Fruit fly (Drosophila melanogaster): ENCODE data around the gene Toll-9.

Gene Toll-9

dm6 chr3L:20384086-20384810, 17.7 kb upstream of the Toll-9 start, which contains the start of the genes CG5498 and fbl (continued):
- TF ChIP-seq salm (tag; optimal IDR thresholded peaks at IDR 0.05) (peak; percentile 51), CG15696 (tag; optimal IDR thresholded peaks at IDR 0.05) (peak; percentile 61), jigr1 (GFP tag; IDR thresholded peaks at IDR 0.05) (peak; percentile 44; the same call in 1 of the 3 replicates), CG3995 (GFP tag; optimal IDR thresholded peaks at IDR 0.05) (peak; percentile 10), CG42726 (GFP tag; IDR thresholded peaks at IDR 0.05; ENCODE audit: partially characterized antibody) (0 out of 2 replicates have a peak, but pooled peaks have one; percentile 15), Sox100B (GFP tag; optimal IDR thresholded peaks at IDR 0.05) (peak; percentile 73), hth (optimal IDR thresholded peaks at IDR 0.05) (no peak), CG11560 (tag; IDR thresholded peaks at IDR 0.05) (no peak), CG31365 (tag; optimal IDR thresholded peaks at IDR 0.05) (peak; percentile 21), MESR4 (GFP tag; optimal IDR thresholded peaks at IDR 0.05) (peak; percentile 60), CG43689 (GFP tag; IDR thresholded peaks at IDR 0.05) (no peak), wor (GFP tag; IDR thresholded peaks at IDR 0.05) (no peak), HLH4C (GFP tag; IDR thresholded peaks at IDR 0.05; ENCODE audit: partially characterized antibody) (no peak), Ravus (GFP tag; IDR thresholded peaks at IDR 0.05) (no peak), Med (GFP tag) (peak; percentile 73), CG4424 (GFP tag; optimal IDR thresholded peaks at IDR 0.05) (peak; percentile 74), Elba2 (GFP tag; optimal IDR thresholded peaks at IDR 0.05) (no peak), odd (GFP tag; optimal IDR thresholded peaks at IDR 0.05) (peak; percentile 56), tna (GFP tag; IDR thresholded peaks at IDR 0.05; ENCODE audit: partially characterized antibody) (0 out of 2 replicates have a peak, but pooled peaks have one; percentile 42), GATAe (GFP tag; conservative IDR thresholded peaks at IDR 0.05) (no peak), dysf (GFP tag; IDR thresholded peaks at IDR 0.05) (peak; percentile 40; the same call in 1 of the 3 replicates), MTF-1 (GFP tag; optimal IDR thresholded peaks at IDR 0.05; ENCODE audit: borderline replicate concordance) (no peak), kay (GFP tag; optimal IDR thresholded peaks at IDR 0.05) (peak; percentile 35), ranshi (GFP tag; IDR thresholded peaks at IDR 0.05) (peak; percentile 29; the same call in 1 of the 2 replicates), exex (tag; optimal IDR thresholded peaks at IDR 0.05) (peak; percentile 54), CG30403 (GFP tag; optimal IDR thresholded peaks at IDR 0.05) (peak; percentile 84), z (GFP tag; IDR thresholded peaks at IDR 0.05) (no peak), croc (GFP tag; conservative IDR thresholded peaks at IDR 0.05) (no peak), tin (GFP tag; optimal IDR thresholded peaks at IDR 0.05) (peak; percentile 46), fd96Cb (tag; optimal IDR thresholded peaks at IDR 0.05) (peak; percentile 39), sug (tag; optimal IDR thresholded peaks at IDR 0.05) (peak; percentile 68), scrt (GFP tag; optimal IDR thresholded peaks at IDR 0.05) (peak; percentile 49), nom (GFP tag; optimal IDR thresholded peaks at IDR 0.05) (no peak), row (GFP tag; IDR thresholded peaks at IDR 0.05) (peak; percentile 56), Meics (GFP tag; optimal IDR thresholded peaks at IDR 0.05) (peak; percentile 71), Hr39 (optimal IDR thresholded peaks at IDR 0.05) (no peak), Ets97D (GFP tag; optimal IDR thresholded peaks at IDR 0.05) (peak; percentile 14), CG3065 (GFP tag; optimal IDR thresholded peaks at IDR 0.05) (no peak), br (optimal IDR thresholded peaks at IDR 0.05) (no peak), CG10979 (tag; optimal IDR thresholded peaks at IDR 0.05) (peak; percentile 52), E2f2 (GFP tag; IDR thresholded peaks at IDR 0.05) (peak; percentile 51; the same call in 1 of the 2 replicates), CG3838 (GFP tag; optimal IDR thresholded peaks at IDR 0.05) (no peak), CG10267 (tag; optimal IDR thresholded peaks at IDR 0.05) (peak; percentile 98), CG14441 (GFP tag; IDR thresholded peaks at IDR 0.05) (no peak), BtbVII (GFP tag; optimal IDR thresholded peaks at IDR 0.05) (peak; percentile 52), Trl (optimal IDR thresholded peaks at IDR 0.05) (no peak), Trl (GFP tag; optimal IDR thresholded peaks at IDR 0.05) (peak; percentile 59), CG12071 (GFP tag; optimal IDR thresholded peaks at IDR 0.05) (no peak), Scr (GFP tag; IDR thresholded peaks at IDR 0.05; ENCODE audit: partially characterized antibody) (peak; percentile 34; the same call in 1 of the 2 replicates), dimm (GFP tag; IDR thresholded peaks at IDR 0.05) (no peak), Usf (GFP tag; optimal IDR thresholded peaks at IDR 0.05) (peak; percentile 4)

All from whole organism, embryonic.